Fruit fly (Drosophila melanogaster) whole organism, embryonic: ENCODE results near the gene Art3.

ENCODE experiments used
- Atf-2 ChIP-seq: fragments of 200-800 bp; sonication (Bioruptor generic); optimal IDR thresholded peaks from 2 replicates; lab custom pipeline; 2016; ENCODE audit warnings: missing biosample characterization, missing genetic modification characterization
- Bteb2 ChIP-seq: fragments of 200-800 bp; sonication (Bioruptor generic); optimal IDR thresholded peaks from 2 replicates; lab custom pipeline; 2016; ENCODE audit warnings: missing biosample characterization, missing genetic modification characterization
- CG10267 ChIP-seq: fragments of 200-800 bp; sonication (Bioruptor generic); optimal IDR thresholded peaks from 2 replicates; lab custom pipeline; 2018; ENCODE audit warnings: missing biosample characterization, mild to moderate bottlenecking, missing genetic modification characterization, moderate library complexity
- CG11247 ChIP-seq: fragments of 200-800 bp; sonication (Bioruptor generic); IDR thresholded peaks from 2 replicates; pipeline ENCODE4 v1.3.6; 2022; ENCODE audit warnings: missing biosample characterization, missing genetic modification characterization
- CG11504 ChIP-seq: fragments of 200-800 bp; sonication (Bioruptor generic); optimal IDR thresholded peaks from 3 replicates; lab custom pipeline; 2019; ENCODE audit warnings: missing biosample characterization, mild to moderate bottlenecking, missing genetic modification characterization, moderate library complexity
- CG11723 ChIP-seq: fragments of 200-800 bp; sonication (Bioruptor generic); optimal IDR thresholded peaks from 2 replicates; lab custom pipeline; 2017; ENCODE audit warnings: missing biosample characterization, mild to moderate bottlenecking, missing genetic modification characterization
- CG12104 ChIP-seq: fragments of 200-800 bp; sonication (Bioruptor generic); optimal IDR thresholded peaks from 3 replicates; lab custom pipeline; 2016; ENCODE audit warnings: missing biosample characterization, missing genetic modification characterization
- CG12219 ChIP-seq: fragments of 200-800 bp; sonication (Bioruptor generic); optimal IDR thresholded peaks from 3 replicates; lab custom pipeline; 2018; ENCODE audit warnings: missing biosample characterization, mild to moderate bottlenecking, missing genetic modification characterization
- CG12391 ChIP-seq: fragments of 200-800 bp; sonication (Bioruptor generic); optimal IDR thresholded peaks from 3 replicates; lab custom pipeline; 2018; ENCODE audit warnings: missing biosample characterization, mild to moderate bottlenecking, missing genetic modification characterization, moderate library complexity
- CG15479 ChIP-seq: fragments of 200-800 bp; sonication (Bioruptor generic); optimal IDR thresholded peaks from 3 replicates; lab custom pipeline; 2019; ENCODE audit warnings: missing biosample characterization, mild to moderate bottlenecking, missing genetic modification characterization, moderate library complexity
- CG15696 ChIP-seq: fragments of 200-800 bp; sonication (Bioruptor generic); optimal IDR thresholded peaks from 2 replicates; lab custom pipeline; 2019; ENCODE audit warnings: missing biosample characterization, mild to moderate bottlenecking, missing genetic modification characterization, moderate library complexity
- CG17385 ChIP-seq: fragments of 200-800 bp; sonication (Bioruptor generic); optimal IDR thresholded peaks from 3 replicates; lab custom pipeline; 2018; ENCODE audit warnings: missing biosample characterization, mild to moderate bottlenecking, missing genetic modification characterization
- CG18011 ChIP-seq: fragments of 200-800 bp; sonication (Bioruptor generic); optimal IDR thresholded peaks from 2 replicates; lab custom pipeline; 2017; ENCODE audit warnings: missing biosample characterization, missing genetic modification characterization, mild to moderate bottlenecking, moderate library complexity, missing genotype
- CG2199 ChIP-seq: fragments of 200-800 bp; sonication (Bioruptor generic); IDR thresholded peaks from 3 replicates; pipeline ENCODE4 v1.3.6; 2022; ENCODE audit warnings: missing biosample characterization, missing genetic modification characterization
- CG32767 ChIP-seq: fragments of 200-800 bp; sonication (Bioruptor generic); IDR thresholded peaks from 2 replicates; pipeline ENCODE4 v1.3.6; 2022; ENCODE audit warnings: missing biosample characterization, missing genetic modification characterization
- CG3407 ChIP-seq: fragments of 200-800 bp; sonication (Bioruptor generic); optimal IDR thresholded peaks from 2 replicates; lab custom pipeline; 2018; ENCODE audit warnings: missing biosample characterization, mild to moderate bottlenecking, missing genetic modification characterization
- CG34224 ChIP-seq: fragments of 200-800 bp; sonication (Bioruptor generic); IDR thresholded peaks from 3 replicates; pipeline ENCODE4 v1.3.6; 2022; ENCODE audit warnings: missing biosample characterization, missing genetic modification characterization; ENCODE audit not compliant: partially characterized antibody
- CG4707 ChIP-seq: fragments of 200-800 bp; sonication (Bioruptor generic); optimal IDR thresholded peaks from 2 replicates; lab custom pipeline; 2018; ENCODE audit warnings: missing biosample characterization, mild to moderate bottlenecking, missing genetic modification characterization, moderate library complexity
- CG4820 ChIP-seq: fragments of 200-800 bp; sonication (Bioruptor generic); optimal IDR thresholded peaks from 3 replicates; lab custom pipeline; 2016; ENCODE audit warnings: missing biosample characterization, missing genetic modification characterization
- CG8388 ChIP-seq: fragments of 200-800 bp; sonication (Bioruptor generic); optimal IDR thresholded peaks from 2 replicates; lab custom pipeline; 2019; ENCODE audit warnings: missing biosample characterization, mild to moderate bottlenecking, missing genetic modification characterization, moderate library complexity
- Chrac-16 ChIP-seq: fragments of 200-800 bp; sonication (Bioruptor generic); optimal IDR thresholded peaks from 3 replicates; lab custom pipeline; 2016; ENCODE audit warnings: missing biosample characterization, missing genetic modification characterization
- D ChIP-seq, 2 experiments: fragments of 200-800 bp in 1 of 2; fragments of >200 bp in 1 of 2; sonication (Bioruptor generic) in 1 of 2; optimal IDR thresholded peaks; 2 replicates in 1 of 2; 3 replicates in 1 of 2; lab custom pipeline; 2017; ENCODE audit warnings: mild to moderate bottlenecking in 1 of 2, missing biosample characterization in 1 of 2, missing genetic modification characterization in 1 of 2, missing genetic modification reagents in 1 of 2
- E2f2 ChIP-seq: fragments of 200-800 bp; sonication (Bioruptor generic); IDR thresholded peaks from 2 replicates; pipeline ENCODE4 v1.3.6; 2022; ENCODE audit warnings: missing biosample characterization, missing genetic modification characterization
- HLH54F ChIP-seq: fragments of 200-800 bp; sonication (Bioruptor generic); optimal IDR thresholded peaks from 3 replicates; lab custom pipeline; 2016; ENCODE audit warnings: missing biosample characterization, missing genetic modification characterization
- Hr3 ChIP-seq: fragments of 200-800 bp; sonication (Bioruptor generic); optimal IDR thresholded peaks from 3 replicates; lab custom pipeline; 2016; ENCODE audit warnings: missing biosample characterization, missing genetic modification characterization
- ab ChIP-seq: fragments of 200-800 bp; sonication (Bioruptor generic); optimal IDR thresholded peaks from 2 replicates; lab custom pipeline; 2016; ENCODE audit warnings: missing biosample characterization, missing genetic modification characterization
- abd-A ChIP-seq: fragments of 200-800 bp; sonication (Bioruptor generic); optimal IDR thresholded peaks from 3 replicates; lab custom pipeline; 2019; ENCODE audit warnings: missing biosample characterization, mild to moderate bottlenecking, missing genetic modification characterization, moderate library complexity
- al ChIP-seq: fragments of 200-800 bp; sonication (Bioruptor generic); IDR thresholded peaks from 2 replicates; pipeline ENCODE4 v1.3.6; 2022; ENCODE audit warnings: missing biosample characterization, missing genetic modification characterization
- btn ChIP-seq: fragments of 200-800 bp; sonication (Bioruptor generic); optimal IDR thresholded peaks from 2 replicates; lab custom pipeline; 2016; ENCODE audit warnings: missing biosample characterization, missing genetic modification characterization
- cad ChIP-seq: fragments of >200 bp; optimal IDR thresholded peaks from 2 replicates; lab custom pipeline; 2017; ENCODE audit warnings: missing biosample characterization, missing genetic modification characterization
- chn ChIP-seq: fragments of 200-800 bp; sonication (Bioruptor generic); optimal IDR thresholded peaks from 2 replicates; lab custom pipeline; 2016; ENCODE audit warnings: missing biosample characterization, missing genetic modification characterization
- crc ChIP-seq: fragments of 200-800 bp; sonication (Bioruptor generic); optimal IDR thresholded peaks from 2 replicates; lab custom pipeline; 2016; ENCODE audit warnings: missing biosample characterization, missing genetic modification characterization
- dimm ChIP-seq: fragments of 200-800 bp; sonication (Bioruptor generic); IDR thresholded peaks from 2 replicates; pipeline ENCODE4 v1.3.6; 2022; ENCODE audit warnings: missing biosample characterization, missing genetic modification characterization
- dysf ChIP-seq: fragments of 200-800 bp; sonication (Bioruptor generic); IDR thresholded peaks from 3 replicates; pipeline ENCODE4 v1.3.6; 2022; ENCODE audit warnings: missing biosample characterization, missing genetic modification characterization
- ftz-f1 ChIP-seq: fragments of 200-800 bp; sonication (Bioruptor generic); optimal IDR thresholded peaks from 2 replicates; lab custom pipeline; 2016; ENCODE audit warnings: missing biosample characterization, missing genetic modification characterization
- her ChIP-seq: fragments of 200-800 bp; sonication (Bioruptor generic); optimal IDR thresholded peaks from 2 replicates; lab custom pipeline; 2016; ENCODE audit warnings: missing biosample characterization, missing genetic modification characterization
- lbe ChIP-seq: fragments of 200-800 bp; sonication (Bioruptor generic); optimal IDR thresholded peaks from 2 replicates; lab custom pipeline; 2016; ENCODE audit warnings: missing biosample characterization, mild to moderate bottlenecking, missing genetic modification characterization
- maf-S ChIP-seq: fragments of 200-800 bp; sonication (Bioruptor generic); optimal IDR thresholded peaks from 2 replicates; lab custom pipeline; 2016; ENCODE audit warnings: missing biosample characterization, missing genetic modification characterization
- mirr ChIP-seq: fragments of 200-800 bp; sonication (Bioruptor generic); optimal IDR thresholded peaks from 3 replicates; lab custom pipeline; 2018; ENCODE audit warnings: missing biosample characterization, mild to moderate bottlenecking, missing genetic modification characterization
- org-1 ChIP-seq: fragments of 200-800 bp; sonication (Bioruptor generic); optimal IDR thresholded peaks from 2 replicates; lab custom pipeline; 2017; ENCODE audit warnings: missing biosample characterization, missing genetic modification characterization
- pfk ChIP-seq: fragments of 200-800 bp; sonication (Bioruptor generic); optimal IDR thresholded peaks from 2 replicates; lab custom pipeline; 2018; ENCODE audit warnings: missing biosample characterization, mild to moderate bottlenecking, missing genetic modification characterization, moderate library complexity
- pho ChIP-seq: fragments of 200-800 bp; sonication (Bioruptor generic); optimal IDR thresholded peaks from 2 replicates; lab custom pipeline; 2016; ENCODE audit warnings: missing biosample characterization, missing genetic modification characterization
- run ChIP-seq: fragments of 200-800 bp; sonication (Bioruptor generic); optimal IDR thresholded peaks from 3 replicates; lab custom pipeline; 2018; ENCODE audit warnings: missing biosample characterization, mild to moderate bottlenecking, missing genetic modification characterization
- shn ChIP-seq: fragments of 200-800 bp; sonication (Bioruptor generic); optimal IDR thresholded peaks from 3 replicates; lab custom pipeline; 2016; ENCODE audit warnings: missing biosample characterization, missing genetic modification characterization
- ssp ChIP-seq: fragments of 200-800 bp; sonication (Bioruptor generic); IDR thresholded peaks from 2 replicates; pipeline ENCODE4 v1.3.6; 2022; ENCODE audit warnings: missing biosample characterization, missing genetic modification characterization
- sug ChIP-seq: fragments of 200-800 bp; optimal IDR thresholded peaks from 2 replicates; lab custom pipeline; 2019; ENCODE audit warnings: missing biosample characterization, mild to moderate bottlenecking, missing genetic modification characterization, moderate library complexity
- tgo ChIP-seq: fragments of 200-800 bp; sonication (Bioruptor generic); IDR thresholded peaks from 3 replicates; pipeline ENCODE4 v1.3.6; 2022; ENCODE audit warnings: missing biosample characterization, missing genetic modification characterization
- tin ChIP-seq: fragments of 200-800 bp; sonication (Bioruptor generic); optimal IDR thresholded peaks from 3 replicates; lab custom pipeline; 2016; ENCODE audit warnings: missing biosample characterization, missing genetic modification characterization
- tna ChIP-seq: fragments of 200-800 bp; sonication (Bioruptor generic); IDR thresholded peaks from 2 replicates; pipeline ENCODE4 v1.3.6; 2022; ENCODE audit warnings: missing biosample characterization, missing genetic modification characterization; ENCODE audit not compliant: partially characterized antibody
- tup ChIP-seq: fragments of 200-800 bp; sonication (Bioruptor generic); optimal IDR thresholded peaks from 2 replicates; lab custom pipeline; 2016; ENCODE audit warnings: missing biosample characterization, mild to moderate bottlenecking, missing genetic modification characterization, moderate library complexity

The Art3 gene

dm6 chr3R:15275158-15275623, 46.0 kb upstream of the Art3 start, which contains the start of the genes Cp190 and CG4338 (continued):
- peak; percentile 89; the same call in 2 of the 3 replicates for TF ChIP-seq CG2199 (GFP tag; lab: Robert Waterston, UW)
- peak; percentile 91 for TF ChIP-seq ssp (GFP tag; lab: Robert Waterston, UW)
- TF ChIP-seq her (GFP tag; lab: Kevin White, UChicago), result peak; percentile 52
- TF ChIP-seq tgo (GFP tag; lab: Robert Waterston, UW), result peak; percentile 97
- peak; percentile 96 for TF ChIP-seq CG10267 (tag; lab: Kevin White, UChicago)
- peak; percentile 98 for TF ChIP-seq tin
- peak; percentile 35 for TF ChIP-seq btn (GFP tag; lab: Kevin White, UChicago)
- peak; percentile 97 for TF ChIP-seq CG12219
- peak; percentile 99 for TF ChIP-seq CG12391 (tag; lab: Kevin White, UChicago)
- peak; percentile 96 for TF ChIP-seq CG32767 (GFP tag; lab: Robert Waterston, UW)
- TF ChIP-seq CG15479, result peak; percentile 81
- TF ChIP-seq maf-S, result peak; percentile 83
- no peak for TF ChIP-seq cad (GFP tag; lab: Kevin White, UChicago)
- peak; percentile 91 for TF ChIP-seq Atf-2
- TF ChIP-seq CG3407 (GFP tag; lab: Kevin White, UChicago), result peak; percentile 96
- TF ChIP-seq ab, result no peak
- TF ChIP-seq sug, result peak; percentile 99
- TF ChIP-seq crc (GFP tag; lab: Kevin White, UChicago), result peak; percentile 72
- peak; percentile 63 for TF ChIP-seq ftz-f1 (GFP tag; lab: Kevin White, UChicago)
- peak; percentile 98 for TF ChIP-seq Hr3 (GFP tag; lab: Kevin White, UChicago)
- TF ChIP-seq dimm (GFP tag; lab: Robert Waterston, UW), result peak; percentile 88
- TF ChIP-seq tna (GFP tag; lab: Robert Waterston, UW), result peak; percentile 49
- no peak for TF ChIP-seq abd-A (tag; lab: Kevin White, UChicago)
- peak; percentile 94 for TF ChIP-seq pho (GFP tag; lab: Kevin White, UChicago)
- TF ChIP-seq CG34224 (GFP tag; lab: Robert Waterston, UW), result peak; percentile 37; the same call in 2 of the 3 replicates
- peak; percentile 97 for TF ChIP-seq mirr (GFP tag; lab: Kevin White, UChicago)
- TF ChIP-seq CG4707 (GFP tag; lab: Kevin White, UChicago), result peak; percentile 92
- TF ChIP-seq CG17385 (GFP tag; lab: Kevin White, UChicago), result peak; percentile 97
- peak; percentile 91 for TF ChIP-seq tup
- TF ChIP-seq run (tag; lab: Kevin White, UChicago), result peak; percentile 96
- peak; percentile 99 for TF ChIP-seq CG15696 (tag; lab: Kevin White, UChicago)
- peak; percentile 95 for TF ChIP-seq lbe (GFP tag; lab: Kevin White, UChicago)
- peak; percentile 95 for TF ChIP-seq CG11247 (GFP tag; lab: Robert Waterston, UW)
- peak; percentile 98 for TF ChIP-seq dysf
- TF ChIP-seq al, result peak; percentile 96
- TF ChIP-seq Chrac-16 (GFP tag; lab: Kevin White, UChicago), result peak; percentile 98
- peak; percentile 96 for TF ChIP-seq CG4820
- TF ChIP-seq CG12104, result peak; percentile 98
- TF ChIP-seq pfk (GFP tag; lab: Kevin White, UChicago), result peak; percentile 70
- peak; percentile 96 for TF ChIP-seq org-1 (GFP tag; lab: Kevin White, UChicago)
- TF ChIP-seq D (optimal IDR thresholded peaks at IDR 0.05; lab: Kevin White, UChicago), result no peak
- peak; percentile 96 for TF ChIP-seq D (GFP tag; optimal IDR thresholded peaks at IDR 0.05; lab: Kevin White, UChicago)
- TF ChIP-seq shn, result peak; percentile 84
- peak; percentile 90 for TF ChIP-seq HLH54F (GFP tag; lab: Kevin White, UChicago)
- TF ChIP-seq chn, result peak; percentile 95
- TF ChIP-seq Bteb2, result peak; percentile 93
- TF ChIP-seq E2f2, result peak; percentile 85
- TF ChIP-seq CG18011 (GFP tag; lab: Kevin White, UChicago), result peak; percentile 88
- TF ChIP-seq CG11723 (GFP tag; lab: Kevin White, UChicago), result peak; percentile 93
- TF ChIP-seq CG11504, result peak; percentile 97
- peak; percentile 98 for TF ChIP-seq CG8388 (GFP tag; lab: Kevin White, UChicago)
